Fruit fly (Drosophila melanogaster) whole organism, embryonic: Measurements from ENCODE around the gene Jhbp3.
A peak's percentile ranks its signal among the peaks of the same experiment; 100 is the strongest.

Experiments
- CG10431 ChIP-seq: fragments of 200-800 bp; sonication (Bioruptor generic); optimal IDR thresholded peaks from 3 replicates; lab custom pipeline; 2018; ENCODE audit warnings: missing biosample characterization, mild to moderate bottlenecking, missing genetic modification characterization
- CG11456 ChIP-seq: fragments of 200-800 bp; sonication (Bioruptor generic); IDR thresholded peaks from 3 replicates; pipeline ENCODE4 v1.3.6; 2022; ENCODE audit warnings: missing biosample characterization, missing genetic modification characterization
- CG12391 ChIP-seq: fragments of 200-800 bp; sonication (Bioruptor generic); optimal IDR thresholded peaks from 3 replicates; lab custom pipeline; 2018; ENCODE audit warnings: missing biosample characterization, mild to moderate bottlenecking, missing genetic modification characterization, moderate library complexity
- CG15073 ChIP-seq: fragments of 200-800 bp; sonication (Bioruptor generic); optimal IDR thresholded peaks from 2 replicates; lab custom pipeline; 2016; ENCODE audit warnings: missing biosample characterization, missing genetic modification characterization
- CG15601 ChIP-seq: fragments of 200-800 bp; sonication (Bioruptor generic); optimal IDR thresholded peaks from 3 replicates; lab custom pipeline; 2019; ENCODE audit warnings: missing biosample characterization, mild to moderate bottlenecking, missing genetic modification characterization, moderate library complexity
- CG17612 ChIP-seq: fragments of 200-800 bp; sonication (Bioruptor generic); IDR thresholded peaks from 2 replicates; pipeline ENCODE4 v1.3.6; 2022; ENCODE audit warnings: missing biosample characterization, missing genetic modification characterization
- CG2129 ChIP-seq: fragments of 200-800 bp; sonication (Bioruptor generic); IDR thresholded peaks from 2 replicates; pipeline ENCODE4 v1.3.6; 2022; ENCODE audit warnings: missing biosample characterization, missing genetic modification characterization; ENCODE audit not compliant: partially characterized antibody
- CG2199 ChIP-seq: fragments of 200-800 bp; sonication (Bioruptor generic); IDR thresholded peaks from 3 replicates; pipeline ENCODE4 v1.3.6; 2022; ENCODE audit warnings: missing biosample characterization, missing genetic modification characterization
- CG34422 ChIP-seq: fragments of 200-800 bp; sonication (Bioruptor generic); IDR thresholded peaks from 3 replicates; pipeline ENCODE4 v1.3.6; 2022; ENCODE audit warnings: missing biosample characterization, missing genetic modification characterization
- CG4404 ChIP-seq: fragments of 200-800 bp; sonication (Bioruptor generic); IDR thresholded peaks from 2 replicates; pipeline ENCODE4 v1.3.6; 2022; ENCODE audit warnings: missing biosample characterization, missing genetic modification characterization
- CG4424 ChIP-seq: fragments of 200-800 bp; sonication (Bioruptor generic); optimal IDR thresholded peaks from 3 replicates; lab custom pipeline; 2016; ENCODE audit warnings: missing biosample characterization, missing genetic modification characterization
- CG6272 ChIP-seq: fragments of 200-800 bp; sonication (Bioruptor generic); IDR thresholded peaks from 2 replicates; pipeline ENCODE4 v1.3.6; 2022; ENCODE audit warnings: missing biosample characterization, missing genetic modification characterization
- CG6854 ChIP-seq: fragments of 200-800 bp; sonication (Bioruptor generic); optimal IDR thresholded peaks from 3 replicates; lab custom pipeline; 2017; ENCODE audit warnings: missing biosample characterization, mild to moderate bottlenecking, missing genetic modification characterization
- CG8290 ChIP-seq, 3 experiments: fragments of 200-800 bp; sonication (Bioruptor generic); optimal IDR thresholded peaks; 2 replicates each; lab custom pipeline; 2016 to 2019; ENCODE audit warnings: missing biosample characterization in 3 of 3, missing genetic modification characterization in 3 of 3, mild to moderate bottlenecking in 2 of 3, moderate library complexity in 1 of 3
- CTCF ChIP-seq: fragments of 200-800 bp; sonication (Bioruptor generic); optimal IDR thresholded peaks from 2 replicates; lab custom pipeline; 2017; ENCODE audit warnings: missing biosample characterization, mild to moderate bottlenecking, missing genetic modification characterization, moderate library complexity
- D ChIP-seq, 2 experiments: fragments of 200-800 bp in 1 of 2; fragments of >200 bp in 1 of 2; sonication (Bioruptor generic) in 1 of 2; optimal IDR thresholded peaks; 2 replicates in 1 of 2; 3 replicates in 1 of 2; lab custom pipeline; 2017; ENCODE audit warnings: mild to moderate bottlenecking in 1 of 2, missing biosample characterization in 1 of 2, missing genetic modification characterization in 1 of 2, missing genetic modification reagents in 1 of 2
- Doc3 ChIP-seq: fragments of 200-800 bp; sonication (Bioruptor generic); IDR thresholded peaks from 3 replicates; pipeline ENCODE4 v1.3.6; 2022; ENCODE audit warnings: missing biosample characterization, missing genetic modification characterization; ENCODE audit not compliant: partially characterized antibody
- Dp ChIP-seq: fragments of 200-800 bp; sonication (Bioruptor generic); optimal IDR thresholded peaks from 2 replicates; lab custom pipeline; 2018; ENCODE audit warnings: missing biosample characterization, mild to moderate bottlenecking, missing genetic modification characterization, moderate library complexity
- Eip74EF ChIP-seq, 2 experiments: fragments of 200-800 bp in 1 of 2; fragments of >200 bp in 1 of 2; sonication (Bioruptor generic) in 1 of 2; optimal IDR thresholded peaks; 2 replicates each; lab custom pipeline; 2017 to 2019; ENCODE audit warnings: missing biosample characterization in 2 of 2, missing genetic modification characterization in 2 of 2, mild to moderate bottlenecking in 1 of 2, moderate library complexity in 1 of 2
- Elba2 ChIP-seq: fragments of 200-800 bp; sonication (Bioruptor generic); optimal IDR thresholded peaks from 3 replicates; lab custom pipeline; 2016; ENCODE audit warnings: missing biosample characterization, missing genetic modification characterization
- Hr39 ChIP-seq: fragments of >200 bp; optimal IDR thresholded peaks from 2 replicates; lab custom pipeline; 2017
- Jarid2 ChIP-seq: fragments of 200-800 bp; sonication (Bioruptor generic); optimal IDR thresholded peaks from 3 replicates; lab custom pipeline; 2017; ENCODE audit warnings: mild to moderate bottlenecking, missing biosample characterization, missing genetic modification reagents, missing genetic modification characterization
- NK7.1 ChIP-seq: fragments of 200-800 bp; sonication (Bioruptor generic); optimal IDR thresholded peaks from 3 replicates; lab custom pipeline; 2016; ENCODE audit warnings: missing biosample characterization, missing genetic modification characterization
- Neu2 ChIP-seq: fragments of 200-800 bp; sonication (Bioruptor generic); optimal IDR thresholded peaks from 3 replicates; lab custom pipeline; 2016; ENCODE audit warnings: missing biosample characterization, missing genetic modification characterization, borderline replicate concordance
- Nf-YA ChIP-seq: fragments of 200-800 bp; sonication (Bioruptor generic); IDR thresholded peaks from 2 replicates; pipeline ENCODE4 v1.3.6; 2022; ENCODE audit warnings: missing biosample characterization, missing genetic modification characterization
- Pdp1 ChIP-seq, 2 experiments: fragments of 200-800 bp; sonication (Bioruptor generic); optimal IDR thresholded peaks; 3 replicates each; lab custom pipeline; 2016; ENCODE audit warnings: missing biosample characterization in 2 of 2, missing genetic modification characterization in 2 of 2, mild to moderate bottlenecking in 1 of 2, moderate library complexity in 1 of 2
- Scr ChIP-seq: fragments of 200-800 bp; sonication (Bioruptor generic); IDR thresholded peaks from 2 replicates; pipeline ENCODE4 v1.3.6; 2022; ENCODE audit warnings: missing biosample characterization, missing genetic modification characterization; ENCODE audit not compliant: partially characterized antibody
- Six4 ChIP-seq: fragments of 200-800 bp; sonication (Bioruptor generic); optimal IDR thresholded peaks from 2 replicates; lab custom pipeline; 2016; ENCODE audit warnings: missing biosample characterization, missing genetic modification characterization
- Ssrp ChIP-seq: fragments of 200-800 bp; sonication (Bioruptor generic); optimal IDR thresholded peaks from 2 replicates; lab custom pipeline; 2018; ENCODE audit warnings: missing biosample characterization, mild to moderate bottlenecking, missing genetic modification characterization, moderate library complexity
- Usf ChIP-seq: fragments of 200-800 bp; sonication (Bioruptor generic); optimal IDR thresholded peaks from 2 replicates; lab custom pipeline; 2017; ENCODE audit warnings: missing genotype, missing biosample characterization, missing genetic modification characterization
- YL-1 ChIP-seq: fragments of 200-800 bp; sonication (Bioruptor generic); optimal IDR thresholded peaks from 3 replicates; lab custom pipeline; 2017; ENCODE audit warnings: missing biosample characterization, mild to moderate bottlenecking, missing genetic modification characterization
- chinmo ChIP-seq: fragments of 200-800 bp; sonication (Bioruptor generic); IDR thresholded peaks from 4 replicates; pipeline ENCODE4 v1.3.6; 2022; ENCODE audit warnings: missing biosample characterization, missing genetic modification characterization; ENCODE audit not compliant: partially characterized antibody
- croc ChIP-seq: fragments of 200-800 bp; sonication (Bioruptor generic); conservative IDR thresholded peaks from 3 replicates; pipeline ENCODE4 v1.3.6; 2022; ENCODE audit warnings: missing biosample characterization, missing genetic modification characterization
- eve ChIP-seq, 2 experiments: fragments of >200 bp; optimal IDR thresholded peaks; 2 replicates each; lab custom pipeline; 2017; ENCODE audit warnings: missing biosample characterization in 2 of 2, missing genetic modification characterization in 2 of 2
- gem ChIP-seq: fragments of 200-800 bp; sonication (Bioruptor generic); optimal IDR thresholded peaks from 2 replicates; lab custom pipeline; 2019; ENCODE audit warnings: missing biosample characterization, mild to moderate bottlenecking, missing genetic modification characterization, moderate library complexity
- gfzf ChIP-seq: fragments of 200-800 bp; sonication (Bioruptor generic); optimal IDR thresholded peaks from 2 replicates; lab custom pipeline; 2016; ENCODE audit warnings: missing biosample characterization, mild to moderate bottlenecking, missing genetic modification characterization, moderate library complexity
- hb ChIP-seq: fragments of 200-800 bp; sonication (Bioruptor generic); IDR thresholded peaks from 3 replicates; pipeline ENCODE4 v1.3.6; 2022; ENCODE audit warnings: missing biosample characterization, missing genetic modification characterization; ENCODE audit not compliant: partially characterized antibody
- her ChIP-seq: fragments of 200-800 bp; sonication (Bioruptor generic); optimal IDR thresholded peaks from 2 replicates; lab custom pipeline; 2016; ENCODE audit warnings: missing biosample characterization, missing genetic modification characterization
- insv ChIP-seq, 2 experiments: fragments of 200-800 bp; sonication (Bioruptor generic); optimal IDR thresholded peaks; 3 replicates each; lab custom pipeline; 2016 to 2018; ENCODE audit warnings: missing biosample characterization in 2 of 2, missing genetic modification characterization in 2 of 2
- lilli ChIP-seq: fragments of 200-800 bp; sonication (Bioruptor generic); optimal IDR thresholded peaks from 3 replicates; lab custom pipeline; 2016; ENCODE audit warnings: missing biosample characterization, missing genetic modification characterization
- pan ChIP-seq, 4 experiments: fragments of >200 bp in 3 of 4; fragments of 200-800 bp in 1 of 4; sonication (Bioruptor generic) in 1 of 4; optimal IDR thresholded peaks in 3 of 4; IDR thresholded peaks in 1 of 4; 2 replicates each; pipeline versions ENCODE4 v1.3.6 to Lab custom; 2017 to 2022; ENCODE audit warnings: missing biosample characterization in 2 of 4, missing genetic modification characterization in 2 of 4, mixed read lengths in 1 of 4
- phol ChIP-seq: fragments of 200-800 bp; sonication (Bioruptor generic); optimal IDR thresholded peaks from 3 replicates; lab custom pipeline; 2018; ENCODE audit warnings: missing biosample characterization, mild to moderate bottlenecking, missing genetic modification characterization, moderate library complexity
- pita ChIP-seq: fragments of 200-800 bp; sonication (Bioruptor generic); optimal IDR thresholded peaks from 2 replicates; lab custom pipeline; 2017; ENCODE audit warnings: missing biosample characterization, mild to moderate bottlenecking, missing genetic modification characterization
- rib ChIP-seq: fragments of 200-800 bp; sonication (Bioruptor generic); IDR thresholded peaks from 2 replicates; pipeline ENCODE4 v1.3.6; 2022; ENCODE audit warnings: missing biosample characterization, missing genetic modification characterization
- run ChIP-seq: fragments of 200-800 bp; sonication (Bioruptor generic); optimal IDR thresholded peaks from 3 replicates; lab custom pipeline; 2018; ENCODE audit warnings: missing biosample characterization, mild to moderate bottlenecking, missing genetic modification characterization
- sc ChIP-seq, 3 experiments: fragments of >200 bp in 2 of 3; fragments of 200-800 bp in 1 of 3; sonication (Bioruptor generic) in 1 of 3; optimal IDR thresholded peaks; 2 replicates in 2 of 3; 3 replicates in 1 of 3; lab custom pipeline; 2017; ENCODE audit warnings: mild to moderate bottlenecking in 1 of 3, missing biosample characterization in 1 of 3, missing genetic modification characterization in 1 of 3, missing genetic modification reagents in 1 of 3
- stwl ChIP-seq: fragments of 200-800 bp; sonication (Bioruptor generic); optimal IDR thresholded peaks from 3 replicates; lab custom pipeline; 2018; ENCODE audit warnings: missing biosample characterization, mild to moderate bottlenecking, missing genetic modification characterization, moderate library complexity

Gene Jhbp3

DNA sequence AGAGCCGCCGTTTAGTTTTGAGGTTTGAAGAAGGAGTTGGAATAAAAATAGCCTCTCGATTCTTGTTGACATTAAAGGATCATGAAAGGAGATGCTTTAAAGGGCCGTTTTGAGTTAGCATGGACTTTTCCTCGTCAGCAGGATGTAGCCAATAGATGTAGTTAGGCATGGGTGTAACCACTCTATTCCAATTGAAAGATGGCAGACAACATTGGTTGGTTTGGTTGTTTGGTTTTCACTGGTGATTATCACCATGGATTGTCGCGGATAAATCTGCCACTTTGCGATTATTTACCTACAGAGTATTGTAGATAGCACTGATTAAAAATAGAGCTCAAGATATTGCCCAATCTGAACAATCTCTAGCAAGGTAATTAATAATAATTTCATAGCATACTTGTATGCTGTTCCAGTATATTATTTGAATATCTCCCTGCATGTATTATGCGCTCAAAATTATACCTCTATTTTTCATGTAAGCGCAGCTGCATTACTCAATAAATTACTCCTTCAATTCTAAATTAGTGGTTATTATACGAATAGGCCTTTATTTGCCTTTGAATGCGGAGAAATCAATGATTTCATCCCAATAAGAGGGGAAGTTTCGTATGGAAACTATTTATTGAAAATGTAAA is 18.0 kb upstream of the Jhbp3 start (continued):
- TF ChIP-seq eve (GFP tag; optimal IDR thresholded peaks at IDR 0.05; lab: Kevin White, UChicago), result peak in 1 of 2 experiments; percentile 42
- peak; percentile 80 for TF ChIP-seq Neu2 (GFP tag; lab: Kevin White, UChicago)
- TF ChIP-seq CG17612 (GFP tag; lab: Robert Waterston, UW), result peak; percentile 57; the same call in 1 of the 2 replicates
- TF ChIP-seq CG11456, result no peak
- TF ChIP-seq CG2199 (GFP tag; lab: Robert Waterston, UW), result peak; percentile 96
- TF ChIP-seq insv (GFP tag; optimal IDR thresholded peaks at IDR 0.05; lab: Kevin White, UChicago), result peak in 1 of 2 experiments; percentile 81
- 0 out of 4 replicates have a peak, but pooled peaks have one; percentile 57 for TF ChIP-seq chinmo (GFP tag; lab: Robert Waterston, UW)
- no peak for TF ChIP-seq Ssrp
- peak; percentile 68 for TF ChIP-seq CG8290 (GFP tag; optimal IDR thresholded peaks at IDR 0.05; lab: Kevin White, UChicago)
- TF ChIP-seq CG8290 (tag; optimal IDR thresholded peaks at IDR 0.05; lab: Kevin White, UChicago), result peak in 1 of 2 experiments; percentile 44
- TF ChIP-seq hb (GFP tag; lab: Robert Waterston, UW), result no peak
- peak; percentile 51 for TF ChIP-seq CTCF (GFP tag; lab: Kevin White, UChicago)
- no peak for TF ChIP-seq Jarid2 (GFP tag; lab: Kevin White, UChicago)
- no peak for TF ChIP-seq D (optimal IDR thresholded peaks at IDR 0.05; lab: Kevin White, UChicago)
- TF ChIP-seq D (GFP tag; optimal IDR thresholded peaks at IDR 0.05; lab: Kevin White, UChicago), result no peak
- no peak for TF ChIP-seq YL-1
- TF ChIP-seq CG15601 (tag; lab: Kevin White, UChicago), result peak; percentile 18
- peak in 1 of 2 experiments; percentile 34 for TF ChIP-seq Pdp1 (GFP tag; optimal IDR thresholded peaks at IDR 0.05; lab: Kevin White, UChicago)
- TF ChIP-seq pita (GFP tag; lab: Kevin White, UChicago), result peak; percentile 42
- no peak for TF ChIP-seq sc (optimal IDR thresholded peaks at IDR 0.05; lab: Kevin White, UChicago)
- TF ChIP-seq sc (GFP tag; optimal IDR thresholded peaks at IDR 0.05; lab: Kevin White, UChicago), result no peak
- no peak for TF ChIP-seq her (GFP tag; lab: Kevin White, UChicago)
- peak; percentile 24 for TF ChIP-seq stwl
- no peak for TF ChIP-seq CG6854 (GFP tag; lab: Kevin White, UChicago)
- peak; percentile 9 for TF ChIP-seq run
- TF ChIP-seq croc (GFP tag; lab: Robert Waterston, UW), result no peak
- no peak for TF ChIP-seq Scr
- no peak for TF ChIP-seq Six4 (GFP tag; lab: Kevin White, UChicago)
- TF ChIP-seq pan (optimal IDR thresholded peaks at IDR 0.05; lab: Kevin White, UChicago), result no peak
- TF ChIP-seq pan (GFP tag; optimal IDR thresholded peaks at IDR 0.05 in 1 of 2, IDR thresholded peaks at IDR 0.05 in 1 of 2), result no peak
- TF ChIP-seq Dp (GFP tag; lab: Kevin White, UChicago), result no peak
- TF ChIP-seq CG10431 (GFP tag; lab: Kevin White, UChicago), result no peak
- TF ChIP-seq gem (tag; lab: Kevin White, UChicago), result no peak
- TF ChIP-seq NK7.1, result no peak
- no peak for TF ChIP-seq CG2129
- TF ChIP-seq lilli, result no peak
- TF ChIP-seq, all 482 proteins: peak for 22

DNA sequence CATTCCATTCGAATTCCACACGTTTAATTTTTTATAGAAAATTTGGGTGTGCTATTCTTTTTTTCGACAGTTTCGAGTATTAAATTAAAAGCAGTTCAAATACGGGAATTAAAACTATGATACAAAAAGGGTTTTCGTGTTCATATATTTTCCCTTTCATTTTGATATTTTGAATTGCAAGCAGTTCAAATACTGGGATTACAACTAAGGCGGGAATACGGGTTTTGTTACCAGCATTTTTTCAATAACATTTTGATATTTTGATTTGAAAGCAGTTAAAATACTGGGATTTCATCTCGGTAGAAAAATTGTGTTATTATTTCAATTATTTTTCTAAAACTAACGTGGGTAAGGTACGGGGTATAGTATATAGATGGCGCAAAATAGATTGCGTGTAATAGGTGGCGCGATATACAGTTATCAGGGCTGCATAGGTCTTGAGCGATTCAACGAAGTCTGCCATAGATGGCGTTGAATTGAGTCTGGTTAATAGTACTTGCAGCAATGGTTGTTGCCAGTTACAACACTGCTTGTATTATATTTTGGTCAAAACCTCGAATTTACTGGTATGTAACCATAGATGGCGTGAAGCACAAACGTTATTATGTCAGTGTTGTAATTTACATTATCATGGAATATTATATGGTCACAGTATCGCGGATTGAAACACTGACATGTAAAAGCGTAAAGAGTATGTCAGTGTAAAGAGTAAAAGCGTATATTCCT is 15.5 kb upstream of the Jhbp3 start:
- TF ChIP-seq CG15073 (no peak), CG4404 (peak; percentile 55; the same call in 1 of the 2 replicates), gfzf (GFP tag; lab: Kevin White, UChicago) (peak; percentile 34), Nf-YA (GFP tag; lab: Robert Waterston, UW) (no peak), CG4424 (GFP tag; lab: Kevin White, UChicago) (peak; percentile 57), Doc3 (GFP tag; lab: Robert Waterston, UW) (no peak), CG12391 (peak; percentile 35), Elba2 (no peak), Usf (GFP tag; lab: Kevin White, UChicago) (no peak), CG6272 (GFP tag; lab: Robert Waterston, UW) (peak; percentile 63; the same call in 1 of the 2 replicates), Hr39 (no peak), Eip74EF (GFP tag; optimal IDR thresholded peaks at IDR 0.05; lab: Kevin White, UChicago) (no peak), CG34422 (peak; percentile 83; the same call in 2 of the 3 replicates), phol (tag; lab: Kevin White, UChicago) (peak; percentile 45), rib (no peak)
